Worm (Caenorhabditis elegans): ENCODE data around the gene D2024.5.

DNA sequence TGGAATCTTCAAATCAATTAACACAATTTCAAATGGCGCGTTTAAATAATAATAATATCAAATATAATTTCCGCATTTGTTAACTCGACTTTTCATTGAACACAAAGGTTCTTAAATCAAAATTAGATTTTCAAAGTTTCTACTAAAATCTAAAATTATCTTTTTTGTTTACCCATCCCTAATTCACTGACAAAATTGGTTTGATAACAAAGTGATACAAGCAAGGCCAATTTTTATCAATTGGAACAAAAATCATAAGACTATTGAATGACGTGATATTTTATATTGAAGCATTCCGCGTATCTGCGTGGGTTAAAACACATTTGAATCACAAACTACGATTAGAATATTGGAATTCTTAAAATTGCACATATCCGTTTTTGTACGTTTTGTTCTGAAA lies 37.7 kb downstream of the D2024.5 start:
- TF ChIP-seq unc-39 (tag; optimal IDR thresholded peaks at IDR 0.05), result no peak
- no peak for TF ChIP-seq lin-11 (tag; optimal IDR thresholded peaks at IDR 0.05)
- no peak for TF ChIP-seq zag-1 (tag; optimal IDR thresholded peaks at IDR 0.05)
- no peak for TF ChIP-seq nhr-129 (tag; optimal IDR thresholded peaks at IDR 0.05)
- TF ChIP-seq ztf-4 (tag; optimal IDR thresholded peaks at IDR 0.05), result no peak
- TF ChIP-seq skn-1 (tag; optimal IDR thresholded peaks at IDR 0.05), result no peak
- TF ChIP-seq lsy-2 (tag; optimal IDR thresholded peaks at IDR 0.05), result no peak
- no peak for TF ChIP-seq nhr-12 (tag; optimal IDR thresholded peaks at IDR 0.05)

All from whole organism, L2 larva.